Fruit fly (Drosophila melanogaster) whole organism, embryonic: Measurements from ENCODE around the gene Eip75B.

ENCODE experiments used
- CG1529 ChIP-seq: fragments of 200-800 bp; sonication (Bioruptor generic); optimal IDR thresholded peaks from 3 replicates; lab custom pipeline; 2018; ENCODE audit warnings: missing biosample characterization, missing genetic modification characterization
- CG9437 ChIP-seq: fragments of 200-800 bp; sonication (Bioruptor generic); optimal IDR thresholded peaks from 2 replicates; lab custom pipeline; 2018; ENCODE audit warnings: missing biosample characterization, mild to moderate bottlenecking, missing genetic modification characterization
- Camta ChIP-seq: fragments of 200-800 bp; sonication (Bioruptor generic); optimal IDR thresholded peaks from 2 replicates; lab custom pipeline; 2016; ENCODE audit warnings: missing biosample characterization, missing genetic modification characterization
- Gug ChIP-seq: fragments of 200-800 bp; sonication (Bioruptor generic); IDR thresholded peaks from 4 replicates; pipeline ENCODE4 v1.3.6; 2022; ENCODE audit warnings: missing biosample characterization, missing genetic modification characterization
- fru ChIP-seq: fragments of >200 bp; optimal IDR thresholded peaks from 2 replicates; lab custom pipeline; 2017
- gfzf ChIP-seq: fragments of 200-800 bp; sonication (Bioruptor generic); optimal IDR thresholded peaks from 2 replicates; lab custom pipeline; 2016; ENCODE audit warnings: missing biosample characterization, mild to moderate bottlenecking, missing genetic modification characterization, moderate library complexity

- TF ChIP-seq CG9437 (GFP tag; lab: Kevin White, UChicago) (no peak), gfzf (no peak), Camta (no peak), Gug (GFP tag; lab: Robert Waterston, UW) (no peak), fru (no peak), CG1529 (GFP tag; lab: Kevin White, UChicago) (no peak)
Observed at dm6 chr3L:17913966-17914540, 150.4 kb downstream of the Eip75B start.
